Worm (Caenorhabditis elegans) whole organism, L4 larva: ENCODE results near the gene R13D11.3.

ENCODE experiments used
- D1046.2 ChIP-seq: fragments of 200-800 bp; sonication (Bioruptor generic); IDR thresholded peaks from 2 replicates; pipeline ENCODE4 v1.3.6; 2022; ENCODE audit warnings: missing genetic modification characterization, missing compliant biosample characterization
- Y48G9A.11 ChIP-seq: fragments of 200-800 bp; sonication (Bioruptor generic); IDR thresholded peaks from 2 replicates; pipeline ENCODE4 v1.3.6; 2022; ENCODE audit warnings: missing genetic modification reagents, missing genetic modification characterization, missing compliant biosample characterization
- ZK337.2 ChIP-seq: fragments of 200-800 bp; sonication (Bioruptor generic); IDR thresholded peaks from 2 replicates; pipeline ENCODE4 v1.3.6; 2022; ENCODE audit warnings: missing genetic modification reagents, missing genetic modification characterization, missing compliant biosample characterization
- ama-1 ChIP-seq: fragments of 150-350 bp; optimal IDR thresholded peaks from 2 replicates; lab custom pipeline; 2014; ENCODE audit warnings: inconsistent platforms, mixed read lengths
- attf-4 ChIP-seq: sonication (generic microtip); optimal IDR thresholded peaks from 3 replicates; lab custom pipeline; 2017; ENCODE audit warnings: missing biosample characterization, missing genetic modification characterization
- ceh-32 ChIP-seq: sonication (generic microtip); optimal IDR thresholded peaks from 2 replicates; lab custom pipeline; 2016; ENCODE audit warnings: mild to moderate bottlenecking, missing genetic modification characterization, missing compliant biosample characterization; ENCODE audit not compliant: poor library complexity
- cey-2 ChIP-seq: sonication (generic microtip); optimal IDR thresholded peaks from 3 replicates; lab custom pipeline; 2017; ENCODE audit warnings: missing genetic modification characterization, mild to moderate bottlenecking, missing compliant biosample characterization, antibody characterized with exemption, borderline replicate concordance; ENCODE audit not compliant: insufficient read depth
- daf-12 ChIP-seq: fragments of 150-350 bp; optimal IDR thresholded peaks from 2 replicates; lab custom pipeline; 2014; ENCODE audit warnings: missing biosample characterization, missing genetic modification reagents, missing genetic modification characterization
- daf-19 ChIP-seq: fragments of 200-800 bp; sonication (Bioruptor generic); conservative IDR thresholded peaks from 2 replicates; pipeline ENCODE4 v1.3.6; 2022; ENCODE audit warnings: missing genetic modification characterization, missing compliant biosample characterization
- dmd-9 ChIP-seq: fragments of 200-800 bp; sonication (Bioruptor generic); IDR thresholded peaks from 2 replicates; pipeline ENCODE4 v1.3.6; 2022; ENCODE audit warnings: missing genetic modification reagents, missing genetic modification characterization, missing compliant biosample characterization
- duxl-1 ChIP-seq: sonication (generic microtip); optimal IDR thresholded peaks from 2 replicates; lab custom pipeline; 2016; ENCODE audit warnings: mild to moderate bottlenecking, missing genetic modification characterization, moderate library complexity, missing compliant biosample characterization; ENCODE audit not compliant: poor library complexity
- dve-1 ChIP-seq: sonication (generic microtip); optimal IDR thresholded peaks from 2 replicates; lab custom pipeline; 2017; ENCODE audit warnings: antibody characterized with exemption, mild to moderate bottlenecking, missing genetic modification characterization, missing compliant biosample characterization; ENCODE audit not compliant: insufficient read depth
- fos-1 ChIP-seq: fragments of 150-350 bp; optimal IDR thresholded peaks from 2 replicates; lab custom pipeline; 2014; ENCODE audit warnings: missing biosample characterization, missing genetic modification characterization
- gei-8 ChIP-seq: fragments of 200-800 bp; sonication (Bioruptor generic); optimal IDR thresholded peaks from 2 replicates; lab custom pipeline; 2018; ENCODE audit warnings: mild to moderate bottlenecking, missing genetic modification characterization, missing compliant biosample characterization
- jun-1 ChIP-seq: fragments of 150-350 bp; optimal IDR thresholded peaks from 2 replicates; lab custom pipeline; 2014; ENCODE audit warnings: missing biosample characterization, missing genetic modification reagents, missing genetic modification characterization
- lim-7 ChIP-seq: fragments of 200-800 bp; sonication (Bioruptor generic); IDR thresholded peaks from 2 replicates; pipeline ENCODE4 v1.3.6; 2022; ENCODE audit warnings: missing genetic modification characterization, missing compliant biosample characterization
- lin-13 ChIP-seq: fragments of 150-350 bp; optimal IDR thresholded peaks from 2 replicates; lab custom pipeline; 2014; ENCODE audit warnings: missing biosample characterization, missing genetic modification reagents, missing genetic modification characterization
- lin-15B ChIP-seq: fragments of 150-350 bp; sonication (generic microtip); optimal IDR thresholded peaks from 3 replicates; lab custom pipeline; 2014; ENCODE audit warnings: missing biosample characterization, missing genetic modification characterization
- lin-29 ChIP-seq: fragments of 200-800 bp; sonication (Bioruptor generic); IDR thresholded peaks from 2 replicates; pipeline ENCODE4 v1.3.6; 2022; ENCODE audit warnings: missing genetic modification reagents, missing genetic modification characterization, missing compliant biosample characterization
- lin-39 ChIP-seq: fragments of 150-350 bp; optimal IDR thresholded peaks from 2 replicates; lab custom pipeline; 2014; ENCODE audit warnings: missing biosample characterization, missing genetic modification reagents, missing genetic modification characterization
- lsy-2 ChIP-seq, 2 experiments: fragments of 150-350 bp in 1 of 2; sonication (generic microtip) in 1 of 2; optimal IDR thresholded peaks; 2 replicates each; lab custom pipeline; 2014 to 2017; ENCODE audit warnings: missing biosample characterization in 2 of 2, missing genetic modification characterization in 2 of 2
- mdl-1 ChIP-seq, 2 experiments: fragments of 150-350 bp in 1 of 2; sonication (generic microtip) in 1 of 2; optimal IDR thresholded peaks; 2 replicates each; lab custom pipeline; 2014 to 2017; ENCODE audit warnings: missing biosample characterization in 2 of 2, missing genetic modification characterization in 2 of 2
- mxl-2 ChIP-seq: fragments of 200-800 bp; sonication (Bioruptor generic); conservative IDR thresholded peaks from 2 replicates; pipeline ENCODE4 v1.3.6; 2022; ENCODE audit warnings: missing genetic modification reagents, missing genetic modification characterization, missing compliant biosample characterization
- nhr-10 ChIP-seq: fragments of 150-350 bp; optimal IDR thresholded peaks from 2 replicates; lab custom pipeline; 2014; ENCODE audit warnings: missing biosample characterization, missing genetic modification characterization
- nhr-102 ChIP-seq: sonication (generic microtip); optimal IDR thresholded peaks from 2 replicates; lab custom pipeline; 2016; ENCODE audit warnings: mild to moderate bottlenecking, missing genetic modification characterization, moderate library complexity, missing compliant biosample characterization
- nhr-11 ChIP-seq: fragments of 150-350 bp; optimal IDR thresholded peaks from 2 replicates; lab custom pipeline; 2014; ENCODE audit warnings: missing biosample characterization, missing genetic modification characterization
- nhr-111 ChIP-seq: fragments of 200-800 bp; sonication (Bioruptor generic); optimal IDR thresholded peaks from 2 replicates; lab custom pipeline; 2018; ENCODE audit warnings: mild to moderate bottlenecking, missing genetic modification characterization, missing compliant biosample characterization
- nhr-237 ChIP-seq: sonication (generic microtip); optimal IDR thresholded peaks from 2 replicates; lab custom pipeline; 2017; ENCODE audit warnings: missing biosample characterization, missing genetic modification characterization
- nhr-25 ChIP-seq: sonication (generic microtip); optimal IDR thresholded peaks from 2 replicates; lab custom pipeline; 2017; ENCODE audit warnings: missing genetic modification characterization, mild to moderate bottlenecking, missing compliant biosample characterization, antibody characterized with exemption, moderate library complexity, borderline replicate concordance; ENCODE audit not compliant: insufficient read depth
- nhr-41 ChIP-seq: fragments of 200-800 bp; sonication (Bioruptor generic); IDR thresholded peaks from 2 replicates; pipeline ENCODE4 v1.3.6; 2022; ENCODE audit warnings: missing genetic modification reagents, missing genetic modification characterization, missing compliant biosample characterization
- nhr-48 ChIP-seq: sonication (generic microtip); optimal IDR thresholded peaks from 2 replicates; lab custom pipeline; 2016; ENCODE audit warnings: mild to moderate bottlenecking, missing genetic modification characterization, missing compliant biosample characterization
- rbr-2 ChIP-seq: sonication (generic microtip); optimal IDR thresholded peaks from 2 replicates; lab custom pipeline; 2016; ENCODE audit warnings: missing genotype, missing genetic modification characterization, missing compliant biosample characterization
- sdz-12 ChIP-seq: fragments of 200-800 bp; sonication (Bioruptor generic); optimal IDR thresholded peaks from 2 replicates; lab custom pipeline; 2018; ENCODE audit warnings: mild to moderate bottlenecking, missing genetic modification characterization, missing compliant biosample characterization
- set-16 ChIP-seq: fragments of 200-800 bp; sonication (Bioruptor generic); IDR thresholded peaks from 2 replicates; pipeline ENCODE4 v1.3.6; 2022; ENCODE audit warnings: missing genetic modification reagents, missing genetic modification characterization, missing compliant biosample characterization
- skn-1 ChIP-seq: fragments of 150-350 bp; optimal IDR thresholded peaks from 2 replicates; lab custom pipeline; 2014; ENCODE audit warnings: missing biosample characterization, missing genetic modification characterization
- snpc-4 ChIP-seq: fragments of 150-350 bp; optimal IDR thresholded peaks from 2 replicates; lab custom pipeline; 2014; ENCODE audit warnings: missing biosample characterization, missing genetic modification characterization
- vab-7 ChIP-seq: fragments of 200-800 bp; sonication (Bioruptor generic); IDR thresholded peaks from 2 replicates; pipeline ENCODE4 v1.3.6; 2022; ENCODE audit warnings: missing genetic modification reagents, missing genetic modification characterization, missing compliant biosample characterization
- zag-1 ChIP-seq: fragments of 150-350 bp; optimal IDR thresholded peaks from 2 replicates; lab custom pipeline; 2014; ENCODE audit warnings: missing biosample characterization, missing genetic modification characterization
- zip-11 ChIP-seq: fragments of 200-800 bp; sonication (Bioruptor generic); IDR thresholded peaks from 2 replicates; pipeline ENCODE4 v1.3.6; 2022; ENCODE audit warnings: missing genetic modification characterization, missing compliant biosample characterization
- zip-2 ChIP-seq: fragments of 150-350 bp; optimal IDR thresholded peaks from 2 replicates; lab custom pipeline; 2014; ENCODE audit warnings: missing biosample characterization, missing genetic modification characterization

Gene R13D11.3

DNA sequence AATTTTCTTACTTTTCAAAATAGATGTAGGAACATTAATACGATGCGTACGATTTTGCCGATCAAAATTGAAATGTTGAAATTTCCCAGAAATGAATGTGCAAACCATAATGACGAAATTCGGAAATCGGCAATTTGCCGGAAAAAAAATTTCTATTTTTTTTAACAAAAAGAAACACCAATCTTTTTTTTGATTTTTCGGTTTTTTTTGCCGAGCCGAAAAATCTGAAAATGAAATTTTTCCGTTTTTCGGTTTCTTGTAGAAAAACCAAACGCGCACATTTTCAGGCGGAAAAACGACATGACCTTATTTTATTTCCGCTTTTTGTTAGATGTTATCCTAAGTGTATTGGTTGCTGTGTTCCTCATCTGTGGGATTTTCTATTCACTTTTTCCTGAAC is 32.7 kb downstream of the R13D11.3 start, which contains the start of gene srbc-13:
Gene srbc-13 (plus strand): TSS at position 301 of the 400 bp plus-strand sequence.
- no peak for TF ChIP-seq nhr-102 (tag; lab: Kevin White, UChicago)
- TF ChIP-seq skn-1 (tag; lab: Kevin White, UChicago): no peak
- TF ChIP-seq gei-8: no peak
- TF ChIP-seq zip-2 (tag; lab: Kevin White, UChicago): no peak
- no peak for TF ChIP-seq lsy-2 (tag; optimal IDR thresholded peaks at IDR 0.05; lab: Kevin White, UChicago)
- TF ChIP-seq jun-1 (tag; lab: Kevin White, UChicago): no peak
- no peak for TF ChIP-seq daf-19 (GFP tag; lab: Robert Waterston, UW)
- TF ChIP-seq dve-1 (tag; lab: Kevin White, UChicago): no peak
- TF ChIP-seq snpc-4 (tag; lab: Kevin White, UChicago): no peak
- TF ChIP-seq ama-1 (lab: Kevin White, UChicago): no peak
- TF ChIP-seq nhr-41: no peak
- no peak for TF ChIP-seq nhr-48 (tag; lab: Kevin White, UChicago)
- TF ChIP-seq lin-29: no peak
- TF ChIP-seq nhr-10 (tag; lab: Kevin White, UChicago): no peak

DNA sequence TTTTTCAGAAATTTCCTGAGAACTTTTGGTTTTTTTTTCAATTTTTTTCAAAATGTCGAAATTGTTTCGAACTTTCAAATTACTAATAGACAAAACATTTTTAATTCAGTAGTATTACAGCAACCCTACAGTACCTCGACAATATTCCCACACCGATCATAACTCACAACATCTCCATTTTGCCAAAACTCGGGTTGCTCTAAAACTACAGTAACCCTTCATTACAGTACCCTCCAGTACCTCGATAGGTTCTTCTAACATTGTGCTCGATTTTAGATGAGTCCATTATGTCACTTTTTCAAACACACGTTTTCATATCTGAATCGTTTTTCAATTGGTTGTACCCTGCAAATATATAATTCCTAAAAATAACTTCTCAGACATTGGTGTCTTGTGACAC is 34.2 kb downstream of the R13D11.3 start:
- no peak for TF ChIP-seq lim-7 (GFP tag; lab: Robert Waterston, UW)
- no peak for TF ChIP-seq sdz-12
- TF ChIP-seq zag-1 (tag; lab: Kevin White, UChicago): no peak
- no peak for TF ChIP-seq jun-1 (tag; lab: Kevin White, UChicago)
- TF ChIP-seq zip-11: no peak
- no peak for TF ChIP-seq lin-13 (GFP tag; lab: Kevin White, UChicago)
- TF ChIP-seq nhr-111 (GFP tag; lab: Kevin White, UChicago): no peak
- TF ChIP-seq Y48G9A.11 (GFP tag; lab: Robert Waterston, UW): no peak
- TF ChIP-seq ZK337.2 (GFP tag; lab: Robert Waterston, UW): no peak
- no peak for TF ChIP-seq nhr-41
- no peak for TF ChIP-seq nhr-25 (tag; lab: Kevin White, UChicago)
- no peak for TF ChIP-seq fos-1 (tag; lab: Kevin White, UChicago)
- TF ChIP-seq set-16: no peak
- no peak for TF ChIP-seq attf-4 (tag; lab: Kevin White, UChicago)
- TF ChIP-seq D1046.2 (GFP tag; lab: Robert Waterston, UW): no peak
- no peak for TF ChIP-seq daf-12

DNA sequence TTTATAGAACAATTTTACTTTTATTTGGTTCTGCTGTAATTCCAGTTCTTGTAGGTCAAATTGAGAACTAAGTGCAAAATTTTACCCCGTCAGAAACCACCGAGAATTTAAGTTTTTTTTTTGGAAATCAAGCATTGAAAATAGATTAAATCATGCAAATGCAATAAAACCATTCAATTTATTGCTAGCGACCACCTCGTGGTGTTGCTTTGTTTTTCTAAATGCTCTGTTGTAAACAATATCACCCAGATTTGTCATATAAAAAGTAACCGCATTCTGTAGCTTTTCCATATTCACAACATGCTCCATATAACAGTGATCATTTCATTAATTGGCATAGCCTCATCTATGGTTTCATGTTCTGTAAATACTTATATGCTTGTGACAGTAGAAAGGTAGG is 34.7 kb downstream of the R13D11.3 start, which contains the start of gene srbc-12:
Gene srbc-12 (plus strand): TSS at position 301 of the 400 bp plus-strand sequence.
- TF ChIP-seq nhr-237 (tag; lab: Kevin White, UChicago): no peak
- TF ChIP-seq dmd-9 (GFP tag; lab: Robert Waterston, UW): no peak
- no peak for TF ChIP-seq lin-15B (tag; lab: Kevin White, UChicago)
- TF ChIP-seq ceh-32 (tag; lab: Kevin White, UChicago): no peak
- TF ChIP-seq lin-39: no peak
- TF ChIP-seq nhr-111 (GFP tag; lab: Kevin White, UChicago): no peak
- no peak for TF ChIP-seq ama-1 (lab: Kevin White, UChicago)
- TF ChIP-seq mxl-2 (GFP tag; lab: Robert Waterston, UW): no peak
- TF ChIP-seq cey-2: no peak
- TF ChIP-seq vab-7 (GFP tag; lab: Robert Waterston, UW): no peak
- no peak for TF ChIP-seq duxl-1 (tag; lab: Kevin White, UChicago)
- no peak for TF ChIP-seq nhr-11 (tag; lab: Kevin White, UChicago)
- TF ChIP-seq mdl-1 (tag; optimal IDR thresholded peaks at IDR 0.05; lab: Kevin White, UChicago): no peak
- no peak for TF ChIP-seq rbr-2 (tag; lab: Kevin White, UChicago)
- no peak for TF ChIP-seq dve-1 (tag; lab: Kevin White, UChicago)
- no peak for TF ChIP-seq nhr-41
- no peak for TF ChIP-seq lsy-2 (tag; optimal IDR thresholded peaks at IDR 0.05; lab: Kevin White, UChicago)
